Fruit fly (Drosophila melanogaster) whole organism, embryonic: ENCODE results near the gene CG42525.

Source experiments
- Atf6 ChIP-seq: fragments of 200-800 bp; sonication (Bioruptor generic); IDR thresholded peaks from 2 replicates; pipeline ENCODE4 v1.3.6; 2022; ENCODE audit warnings: missing biosample characterization, missing genetic modification characterization
- Bgb ChIP-seq: fragments of 200-800 bp; sonication (Bioruptor generic); IDR thresholded peaks from 2 replicates; pipeline ENCODE4 v1.3.6; 2022; ENCODE audit warnings: missing biosample characterization, missing genetic modification characterization; ENCODE audit not compliant: partially characterized antibody
- CG10654 ChIP-seq: fragments of 200-800 bp; sonication (Bioruptor generic); optimal IDR thresholded peaks from 2 replicates; lab custom pipeline; 2016; ENCODE audit warnings: missing biosample characterization, missing genetic modification characterization
- CG11398 ChIP-seq: fragments of 200-800 bp; sonication (Bioruptor generic); optimal IDR thresholded peaks from 2 replicates; lab custom pipeline; 2016; ENCODE audit warnings: missing biosample characterization, missing genetic modification characterization
- CG11723 ChIP-seq: fragments of 200-800 bp; sonication (Bioruptor generic); optimal IDR thresholded peaks from 2 replicates; lab custom pipeline; 2017; ENCODE audit warnings: missing biosample characterization, mild to moderate bottlenecking, missing genetic modification characterization
- CG13624 ChIP-seq: fragments of 200-800 bp; sonication (Bioruptor generic); optimal IDR thresholded peaks from 2 replicates; lab custom pipeline; 2016; ENCODE audit warnings: missing biosample characterization, missing genetic modification characterization
- CG1529 ChIP-seq: fragments of 200-800 bp; sonication (Bioruptor generic); optimal IDR thresholded peaks from 3 replicates; lab custom pipeline; 2018; ENCODE audit warnings: missing biosample characterization, missing genetic modification characterization
- CG18262 ChIP-seq: fragments of 200-800 bp; optimal IDR thresholded peaks from 3 replicates; lab custom pipeline; 2019; ENCODE audit warnings: missing biosample characterization, mild to moderate bottlenecking, missing genetic modification characterization, moderate library complexity
- CG18619 ChIP-seq: fragments of 200-800 bp; sonication (Bioruptor generic); optimal IDR thresholded peaks from 3 replicates; lab custom pipeline; 2017; ENCODE audit warnings: missing biosample characterization, mild to moderate bottlenecking, missing genetic modification characterization
- CG31365 ChIP-seq: fragments of 200-800 bp; sonication (Bioruptor generic); optimal IDR thresholded peaks from 2 replicates; lab custom pipeline; 2018; ENCODE audit warnings: missing biosample characterization, mild to moderate bottlenecking, missing genetic modification characterization
- CG3281 ChIP-seq: fragments of 200-800 bp; sonication (Bioruptor generic); optimal IDR thresholded peaks from 3 replicates; lab custom pipeline; 2017; ENCODE audit warnings: missing biosample characterization, mild to moderate bottlenecking, missing genetic modification characterization
- CG42726 ChIP-seq: fragments of 200-800 bp; sonication (Bioruptor generic); IDR thresholded peaks from 2 replicates; pipeline ENCODE4 v1.3.6; 2022; ENCODE audit warnings: missing biosample characterization, missing genetic modification characterization; ENCODE audit not compliant: partially characterized antibody
- CG4617 ChIP-seq: fragments of 200-800 bp; sonication (Bioruptor generic); optimal IDR thresholded peaks from 3 replicates; lab custom pipeline; 2016; ENCODE audit warnings: missing biosample characterization, missing genetic modification characterization, borderline replicate concordance
- CG6854 ChIP-seq: fragments of 200-800 bp; sonication (Bioruptor generic); optimal IDR thresholded peaks from 3 replicates; lab custom pipeline; 2017; ENCODE audit warnings: missing biosample characterization, mild to moderate bottlenecking, missing genetic modification characterization
- CG7839 ChIP-seq: fragments of 200-800 bp; sonication (Bioruptor generic); optimal IDR thresholded peaks from 3 replicates; lab custom pipeline; 2018; ENCODE audit warnings: missing biosample characterization, mild to moderate bottlenecking, missing genetic modification characterization, moderate library complexity
- CG8388 ChIP-seq: fragments of 200-800 bp; sonication (Bioruptor generic); optimal IDR thresholded peaks from 2 replicates; lab custom pipeline; 2019; ENCODE audit warnings: missing biosample characterization, mild to moderate bottlenecking, missing genetic modification characterization, moderate library complexity
- CG8924 ChIP-seq: fragments of 200-800 bp; optimal IDR thresholded peaks from 3 replicates; lab custom pipeline; 2019; ENCODE audit warnings: missing biosample characterization, mild to moderate bottlenecking, missing genetic modification characterization, moderate library complexity
- Camta ChIP-seq: fragments of 200-800 bp; sonication (Bioruptor generic); optimal IDR thresholded peaks from 2 replicates; lab custom pipeline; 2016; ENCODE audit warnings: missing biosample characterization, missing genetic modification characterization
- Dp ChIP-seq: fragments of 200-800 bp; sonication (Bioruptor generic); optimal IDR thresholded peaks from 2 replicates; lab custom pipeline; 2018; ENCODE audit warnings: missing biosample characterization, mild to moderate bottlenecking, missing genetic modification characterization, moderate library complexity
- E2f2 ChIP-seq: fragments of 200-800 bp; sonication (Bioruptor generic); IDR thresholded peaks from 2 replicates; pipeline ENCODE4 v1.3.6; 2022; ENCODE audit warnings: missing biosample characterization, missing genetic modification characterization
- HHEX ChIP-seq: fragments of 200-800 bp; sonication (Bioruptor generic); optimal IDR thresholded peaks from 3 replicates; lab custom pipeline; 2017; ENCODE audit warnings: missing biosample characterization, mild to moderate bottlenecking, missing genetic modification characterization, missing genetic modification reagents
- HLH54F ChIP-seq: fragments of 200-800 bp; sonication (Bioruptor generic); optimal IDR thresholded peaks from 3 replicates; lab custom pipeline; 2016; ENCODE audit warnings: missing biosample characterization, missing genetic modification characterization
- HLHmδ ChIP-seq: fragments of 200-800 bp; sonication (Bioruptor generic); optimal IDR thresholded peaks from 2 replicates; lab custom pipeline; 2018; ENCODE audit warnings: missing biosample characterization, mild to moderate bottlenecking, missing genetic modification characterization, moderate library complexity
- Hand ChIP-seq: fragments of 200-800 bp; sonication (Bioruptor generic); optimal IDR thresholded peaks from 2 replicates; lab custom pipeline; 2017; ENCODE audit warnings: mild to moderate bottlenecking, missing biosample characterization, missing genetic modification reagents, missing genetic modification characterization
- Hr39 ChIP-seq: fragments of >200 bp; optimal IDR thresholded peaks from 2 replicates; lab custom pipeline; 2017
- NC2β ChIP-seq: fragments of 200-800 bp; sonication (Bioruptor generic); optimal IDR thresholded peaks from 2 replicates; lab custom pipeline; 2016; ENCODE audit warnings: missing biosample characterization, missing genetic modification characterization
- Opbp ChIP-seq: fragments of 200-800 bp; sonication (Bioruptor generic); IDR thresholded peaks from 3 replicates; pipeline ENCODE4 v1.3.6; 2022; ENCODE audit warnings: missing biosample characterization, missing genetic modification characterization; ENCODE audit not compliant: partially characterized antibody
- Scr ChIP-seq: fragments of 200-800 bp; sonication (Bioruptor generic); IDR thresholded peaks from 2 replicates; pipeline ENCODE4 v1.3.6; 2022; ENCODE audit warnings: missing biosample characterization, missing genetic modification characterization; ENCODE audit not compliant: partially characterized antibody
- Usf ChIP-seq: fragments of 200-800 bp; sonication (Bioruptor generic); optimal IDR thresholded peaks from 2 replicates; lab custom pipeline; 2017; ENCODE audit warnings: missing genotype, missing biosample characterization, missing genetic modification characterization
- al ChIP-seq: fragments of 200-800 bp; sonication (Bioruptor generic); IDR thresholded peaks from 2 replicates; pipeline ENCODE4 v1.3.6; 2022; ENCODE audit warnings: missing biosample characterization, missing genetic modification characterization
- bbx ChIP-seq: fragments of 200-800 bp; sonication (Bioruptor generic); IDR thresholded peaks from 2 replicates; pipeline ENCODE4 v1.3.6; 2022; ENCODE audit warnings: missing biosample characterization, missing genetic modification characterization; ENCODE audit not compliant: partially characterized antibody
- cas ChIP-seq: fragments of 200-800 bp; sonication (Bioruptor generic); IDR thresholded peaks from 2 replicates; pipeline ENCODE4 v1.3.6; 2022; ENCODE audit warnings: missing biosample characterization, missing genetic modification characterization
- caup ChIP-seq: fragments of 200-800 bp; sonication (Bioruptor generic); optimal IDR thresholded peaks from 3 replicates; lab custom pipeline; 2017; ENCODE audit warnings: missing biosample characterization, mild to moderate bottlenecking, missing genetic modification characterization, moderate library complexity; ENCODE audit not compliant: severe bottlenecking
- ci ChIP-seq: fragments of 200-800 bp; sonication (Bioruptor generic); IDR thresholded peaks from 3 replicates; pipeline ENCODE4 v1.3.6; 2022; ENCODE audit warnings: missing biosample characterization, missing genetic modification characterization
- dati ChIP-seq: fragments of 200-800 bp; sonication (Bioruptor generic); IDR thresholded peaks from 2 replicates; pipeline ENCODE4 v1.3.6; 2022; ENCODE audit warnings: missing biosample characterization, missing genetic modification characterization
- dm ChIP-seq: fragments of 200-800 bp; sonication (Bioruptor generic); optimal IDR thresholded peaks from 3 replicates; lab custom pipeline; 2016; ENCODE audit warnings: missing biosample characterization, missing genetic modification characterization
- dmrt99B ChIP-seq: fragments of 200-800 bp; sonication (Bioruptor generic); optimal IDR thresholded peaks from 2 replicates; lab custom pipeline; 2018; ENCODE audit warnings: missing biosample characterization, mild to moderate bottlenecking, missing genetic modification characterization, moderate library complexity
- en ChIP-seq: fragments of 200-800 bp; sonication (Bioruptor generic); optimal IDR thresholded peaks from 2 replicates; lab custom pipeline; 2016; ENCODE audit warnings: missing biosample characterization, missing genetic modification characterization
- gcm2 ChIP-seq: fragments of 200-800 bp; sonication (Bioruptor generic); optimal IDR thresholded peaks from 2 replicates; lab custom pipeline; 2016; ENCODE audit warnings: missing biosample characterization, missing genetic modification characterization
- hb ChIP-seq: fragments of 200-800 bp; sonication (Bioruptor generic); IDR thresholded peaks from 3 replicates; pipeline ENCODE4 v1.3.6; 2022; ENCODE audit warnings: missing biosample characterization, missing genetic modification characterization; ENCODE audit not compliant: partially characterized antibody
- lilli ChIP-seq: fragments of 200-800 bp; sonication (Bioruptor generic); optimal IDR thresholded peaks from 3 replicates; lab custom pipeline; 2016; ENCODE audit warnings: missing biosample characterization, missing genetic modification characterization
- lmd ChIP-seq: fragments of 200-800 bp; sonication (Bioruptor generic); IDR thresholded peaks from 2 replicates; pipeline ENCODE4 v1.3.6; 2022; ENCODE audit warnings: missing biosample characterization, missing genetic modification characterization
- pb ChIP-seq: fragments of 200-800 bp; sonication (Bioruptor generic); optimal IDR thresholded peaks from 3 replicates; lab custom pipeline; 2016; ENCODE audit warnings: missing biosample characterization, missing genetic modification characterization
- phol ChIP-seq: fragments of 200-800 bp; sonication (Bioruptor generic); optimal IDR thresholded peaks from 3 replicates; lab custom pipeline; 2018; ENCODE audit warnings: missing biosample characterization, mild to moderate bottlenecking, missing genetic modification characterization, moderate library complexity
- ro ChIP-seq: fragments of 200-800 bp; sonication (Bioruptor generic); IDR thresholded peaks from 2 replicates; pipeline ENCODE4 v1.3.6; 2022; ENCODE audit warnings: missing biosample characterization, missing genetic modification characterization
- run ChIP-seq: fragments of 200-800 bp; sonication (Bioruptor generic); optimal IDR thresholded peaks from 3 replicates; lab custom pipeline; 2018; ENCODE audit warnings: missing biosample characterization, mild to moderate bottlenecking, missing genetic modification characterization
- slp2 ChIP-seq: fragments of 200-800 bp; sonication (Bioruptor generic); optimal IDR thresholded peaks from 2 replicates; lab custom pipeline; 2016; ENCODE audit warnings: missing biosample characterization, missing genetic modification characterization
- trem ChIP-seq: fragments of 200-800 bp; optimal IDR thresholded peaks from 3 replicates; lab custom pipeline; 2019; ENCODE audit warnings: missing biosample characterization, mild to moderate bottlenecking, missing genetic modification characterization, moderate library complexity
- vnd ChIP-seq: fragments of 200-800 bp; sonication (Bioruptor generic); IDR thresholded peaks from 3 replicates; pipeline ENCODE4 v1.3.6; 2022; ENCODE audit warnings: missing biosample characterization, missing genetic modification characterization; ENCODE audit not compliant: partially characterized antibody
- z ChIP-seq: fragments of 200-800 bp; sonication (Bioruptor generic); IDR thresholded peaks from 3 replicates; pipeline ENCODE4 v1.3.6; 2022; ENCODE audit warnings: missing biosample characterization, missing genetic modification characterization
- zfh1 ChIP-seq: fragments of 200-800 bp; sonication (Bioruptor generic); IDR thresholded peaks from 3 replicates; pipeline ENCODE4 v1.3.6; 2022; ENCODE audit warnings: missing biosample characterization, missing genetic modification characterization

The CG42525 gene

DNA sequence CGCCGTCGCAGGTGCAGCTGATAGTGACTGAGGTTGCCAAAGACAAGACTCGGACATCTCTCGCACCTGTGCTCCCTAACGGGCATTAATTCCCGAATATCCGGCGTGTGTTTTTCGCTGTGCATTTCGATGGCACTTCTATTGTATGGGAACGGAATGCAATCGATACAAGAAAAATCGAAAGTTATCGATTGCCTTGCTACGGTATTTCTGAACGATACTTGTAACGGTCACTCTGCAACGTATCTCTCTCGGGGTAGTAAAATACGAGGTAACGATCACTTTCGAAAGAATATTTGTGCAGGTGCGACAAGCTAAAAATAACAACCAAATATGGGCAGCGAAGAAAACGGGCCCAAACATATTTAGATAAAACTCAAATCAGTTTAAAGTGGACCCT is 24.6 kb downstream of the CG42525 start, which contains the start of gene CG32280 (continued):
- peak; percentile 28 for TF ChIP-seq Dp (GFP tag; lab: Kevin White, UChicago)
- TF ChIP-seq CG7839: no peak
- TF ChIP-seq pb: peak; percentile 7
- no peak for TF ChIP-seq dmrt99B (tag; lab: Kevin White, UChicago)
- TF ChIP-seq Camta: no peak
- no peak for TF ChIP-seq dati (GFP tag; lab: Robert Waterston, UW)
- TF ChIP-seq lmd (GFP tag; lab: Robert Waterston, UW): peak; percentile 17; the same call in 1 of the 2 replicates
- TF ChIP-seq CG13624 (GFP tag; lab: Kevin White, UChicago): peak; percentile 24
- peak; percentile 24 for TF ChIP-seq slp2 (GFP tag; lab: Kevin White, UChicago)
- no peak for TF ChIP-seq CG1529
- TF ChIP-seq Atf6: peak; percentile 40; the same call in 1 of the 2 replicates
- TF ChIP-seq gcm2: no peak
- no peak for TF ChIP-seq Hr39 (lab: Kevin White, UChicago)
- TF ChIP-seq Bgb (GFP tag; lab: Robert Waterston, UW): peak; percentile 95
- no peak for TF ChIP-seq al (GFP tag; lab: Robert Waterston, UW)
- peak; percentile 87; the same call in 2 of the 3 replicates for TF ChIP-seq Opbp (GFP tag; lab: Robert Waterston, UW)
- TF ChIP-seq CG18619 (GFP tag; lab: Kevin White, UChicago): no peak
- TF ChIP-seq Hand (GFP tag; lab: Kevin White, UChicago): no peak
- peak; percentile 47 for TF ChIP-seq HHEX (GFP tag; lab: Kevin White, UChicago)
- peak; percentile 50 for TF ChIP-seq caup (GFP tag; lab: Kevin White, UChicago)
- TF ChIP-seq bbx (GFP tag; lab: Robert Waterston, UW): peak; percentile 91
- TF ChIP-seq CG3281 (GFP tag; lab: Kevin White, UChicago): peak; percentile 24
- peak; percentile 45; the same call in 1 of the 2 replicates for TF ChIP-seq E2f2 (GFP tag; lab: Robert Waterston, UW)
- peak; percentile 59 for TF ChIP-seq trem (tag; lab: Kevin White, UChicago)
- peak; percentile 84 for TF ChIP-seq vnd
- no peak for TF ChIP-seq CG11723
- no peak for TF ChIP-seq run (tag; lab: Kevin White, UChicago)
- peak; percentile 29 for TF ChIP-seq phol (tag; lab: Kevin White, UChicago)
- no peak for TF ChIP-seq cas (GFP tag; lab: Robert Waterston, UW)
- peak; percentile 13 for TF ChIP-seq CG11398 (GFP tag; lab: Kevin White, UChicago)
- TF ChIP-seq HLH54F (GFP tag; lab: Kevin White, UChicago): peak; percentile 3
- peak; percentile 52 for TF ChIP-seq CG4617 (GFP tag; lab: Kevin White, UChicago)
- TF ChIP-seq CG42726 (GFP tag; lab: Robert Waterston, UW): peak; percentile 76; the same call in 1 of the 2 replicates
- peak; percentile 47 for TF ChIP-seq CG8924 (tag; lab: Kevin White, UChicago)
- TF ChIP-seq z: no peak
- no peak for TF ChIP-seq Usf (GFP tag; lab: Kevin White, UChicago)
- peak; percentile 68; the same call in 1 of the 3 replicates for TF ChIP-seq ci (GFP tag; lab: Robert Waterston, UW)
- TF ChIP-seq CG31365 (tag; lab: Kevin White, UChicago): no peak
- TF ChIP-seq en (GFP tag; lab: Kevin White, UChicago): no peak
- TF ChIP-seq HLHmδ (GFP tag; lab: Kevin White, UChicago): peak; percentile 69
- TF ChIP-seq dm (GFP tag; lab: Kevin White, UChicago): peak; percentile 26
- TF ChIP-seq NC2β (GFP tag; lab: Kevin White, UChicago): peak; percentile 33
- TF ChIP-seq lilli (GFP tag; lab: Kevin White, UChicago): peak; percentile 48
- no peak for TF ChIP-seq CG8388 (GFP tag; lab: Kevin White, UChicago)
- TF ChIP-seq CG18262 (tag; lab: Kevin White, UChicago): no peak
- no peak for TF ChIP-seq ro (GFP tag; lab: Robert Waterston, UW)
- TF ChIP-seq Scr (GFP tag; lab: Robert Waterston, UW): peak; percentile 84
- 0 out of 3 replicates have a peak, but pooled peaks have one; percentile 51 for TF ChIP-seq zfh1 (GFP tag; lab: Robert Waterston, UW)
- no peak for TF ChIP-seq CG10654
- TF ChIP-seq CG6854 (GFP tag; lab: Kevin White, UChicago): no peak
- peak; percentile 73 for TF ChIP-seq hb (GFP tag; lab: Robert Waterston, UW)
